Worm (Caenorhabditis elegans): ENCODE results near the gene F44E5.2.

F44E5.2 gene

DNA sequence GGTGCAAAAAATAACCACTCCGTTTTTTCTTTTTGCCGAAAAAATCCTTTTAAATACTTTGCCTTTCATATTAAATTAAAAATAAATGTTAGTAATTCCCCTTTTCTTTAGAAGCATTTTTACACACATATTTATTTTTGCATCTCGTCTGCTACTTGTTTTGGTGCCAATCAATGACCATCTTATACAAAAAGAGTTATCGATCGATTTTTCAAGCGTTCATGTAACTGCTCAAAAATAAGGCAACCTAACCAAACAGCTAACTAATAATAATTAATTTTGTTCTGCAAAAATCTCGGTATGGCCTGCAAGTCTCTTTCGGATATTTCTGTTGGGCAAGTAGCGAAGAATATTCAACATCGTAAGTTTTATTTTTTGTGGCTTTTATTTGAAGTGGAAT is at the start of gene F44E5.2:
Gene F44E5.2, plus strand, starts transcription at position 301 of the 400 bp plus-strand sequence.
- TF ChIP-seq hlh-30 (tag; optimal IDR thresholded peaks at IDR 0.05; ENCODE audit: insufficient read depth) (no peak), ceh-19 (GFP tag; optimal IDR thresholded peaks at IDR 0.05) (no peak), sox-4 (tag; optimal IDR thresholded peaks at IDR 0.05) (no peak), ceh-14 (tag; optimal IDR thresholded peaks at IDR 0.05) (no peak), ama-1 (optimal IDR thresholded peaks at IDR 0.05) (no peak), odd-2 (tag; optimal IDR thresholded peaks at IDR 0.05) (no peak), unc-55 (GFP tag; optimal IDR thresholded peaks at IDR 0.05) (no peak), fkh-10 (GFP tag; optimal IDR thresholded peaks at IDR 0.05) (no peak), lim-6 (tag; optimal IDR thresholded peaks at IDR 0.05) (no peak), ceh-6 (GFP tag; optimal IDR thresholded peaks at IDR 0.05) (no peak), pros-1 (tag; optimal IDR thresholded peaks at IDR 0.05) (no peak)

ce11 chrII:11719533-11719932 is 47.0 kb upstream of the F44E5.2 start:
- TF ChIP-seq ceh-34 (tag; optimal IDR thresholded peaks at IDR 0.05) (no peak), ttx-3 (tag; optimal IDR thresholded peaks at IDR 0.05) (no peak), unc-42 (tag; optimal IDR thresholded peaks at IDR 0.05) (no peak), che-1 (tag; optimal IDR thresholded peaks at IDR 0.05) (no peak)

DNA sequence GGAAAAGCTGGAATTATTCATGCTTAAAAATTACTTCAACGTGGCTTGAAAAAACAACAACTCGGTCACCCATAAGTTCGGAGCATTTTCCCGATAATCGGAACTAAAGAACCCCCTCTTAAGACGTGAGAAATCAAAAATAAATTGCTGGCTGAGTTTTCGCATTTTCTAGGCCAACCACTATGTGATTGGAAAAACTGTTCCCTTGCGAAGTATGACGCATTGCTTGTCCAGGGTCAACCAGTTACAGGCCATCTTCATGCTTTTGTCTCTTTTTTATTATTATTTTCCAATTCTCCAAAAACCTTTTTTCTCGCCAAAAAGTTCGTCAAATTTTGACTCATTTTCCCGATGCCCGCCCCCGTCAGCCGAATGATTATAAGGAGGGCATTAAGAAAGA is 46.5 kb upstream of the F44E5.2 start, which contains the start of gene F13D12.3:
Gene F13D12.3, plus strand, starts transcription at position 301 of the 400 bp plus-strand sequence.
- TF ChIP-seq lim-6 (tag; optimal IDR thresholded peaks at IDR 0.05) (no peak), hlh-13 (GFP tag; optimal IDR thresholded peaks at IDR 0.05) (no peak), pag-3 (tag; optimal IDR thresholded peaks at IDR 0.05; ENCODE audit: borderline replicate concordance) (no peak), fax-1 (tag; optimal IDR thresholded peaks at IDR 0.05) (no peak), npax-4 (tag; optimal IDR thresholded peaks at IDR 0.05) (no peak), nfya-1 (tag; optimal IDR thresholded peaks at IDR 0.05) (no peak), hlh-6 (tag; optimal IDR thresholded peaks at IDR 0.05) (no peak), unc-55 (GFP tag; optimal IDR thresholded peaks at IDR 0.05) (no peak), elt-2 (tag; optimal IDR thresholded peaks at IDR 0.05) (no peak), mec-3 (tag; optimal IDR thresholded peaks at IDR 0.05; ENCODE audit: borderline replicate concordance) (no peak), ceh-30 (tag; optimal IDR thresholded peaks at IDR 0.05) (no peak), fkh-10 (GFP tag; optimal IDR thresholded peaks at IDR 0.05) (no peak), unc-3 (GFP tag; conservative IDR thresholded peaks at IDR 0.05) (no peak), unc-3 (tag; optimal IDR thresholded peaks at IDR 0.05) (no peak), ceh-48 (tag; optimal IDR thresholded peaks at IDR 0.05) (no peak), gmeb-2 (tag; optimal IDR thresholded peaks at IDR 0.05) (no peak), F13H6.1 (tag; optimal IDR thresholded peaks at IDR 0.05) (no peak), nhr-232 (tag; optimal IDR thresholded peaks at IDR 0.05) (no peak), ceh-45 (GFP tag; IDR thresholded peaks at IDR 0.05) (no peak)

- no peak for TF ChIP-seq K09A11.1 (tag; optimal IDR thresholded peaks at IDR 0.05; ENCODE audit: insufficient read depth)
- TF ChIP-seq pha-2 (tag; optimal IDR thresholded peaks at IDR 0.05) = no peak
- TF ChIP-seq sox-2 (GFP tag; IDR thresholded peaks at IDR 0.05) = no peak
- no peak for TF ChIP-seq zip-5 (tag; optimal IDR thresholded peaks at IDR 0.05)
- TF ChIP-seq dmd-4 (tag; optimal IDR thresholded peaks at IDR 0.05; ENCODE audit: borderline replicate concordance) = no peak
Measured at ce11 chrII:11720819-11721218, 45.8 kb upstream of the F44E5.2 start.

- TF ChIP-seq pat-9 (tag; optimal IDR thresholded peaks at IDR 0.05) = no peak
- no peak for TF ChIP-seq rnt-1 (tag; optimal IDR thresholded peaks at IDR 0.05)
- TF ChIP-seq ttx-3 (tag; optimal IDR thresholded peaks at IDR 0.05) = no peak
Measured at ce11 chrII:11721604-11722003, 45.0 kb upstream of the F44E5.2 start.
